Worm (Caenorhabditis elegans) whole organism, L4 larva: ENCODE measurements around the gene cri-3.
"Not testable (repeated sequence)": the region's sequence is repeated elsewhere in the genome, so short reads cannot be mapped to it uniquely, and the experiment has no call there.

Experiments
- dmd-9 ChIP-seq: fragments of 200-800 bp; sonication (Bioruptor generic); IDR thresholded peaks from 2 replicates; pipeline ENCODE4 v1.3.6; 2022; ENCODE audit warnings: missing genetic modification reagents, missing genetic modification characterization, missing compliant biosample characterization
- fos-1 ChIP-seq: fragments of 150-350 bp; optimal IDR thresholded peaks from 2 replicates; lab custom pipeline; 2014; ENCODE audit warnings: missing biosample characterization, missing genetic modification characterization

DNA sequence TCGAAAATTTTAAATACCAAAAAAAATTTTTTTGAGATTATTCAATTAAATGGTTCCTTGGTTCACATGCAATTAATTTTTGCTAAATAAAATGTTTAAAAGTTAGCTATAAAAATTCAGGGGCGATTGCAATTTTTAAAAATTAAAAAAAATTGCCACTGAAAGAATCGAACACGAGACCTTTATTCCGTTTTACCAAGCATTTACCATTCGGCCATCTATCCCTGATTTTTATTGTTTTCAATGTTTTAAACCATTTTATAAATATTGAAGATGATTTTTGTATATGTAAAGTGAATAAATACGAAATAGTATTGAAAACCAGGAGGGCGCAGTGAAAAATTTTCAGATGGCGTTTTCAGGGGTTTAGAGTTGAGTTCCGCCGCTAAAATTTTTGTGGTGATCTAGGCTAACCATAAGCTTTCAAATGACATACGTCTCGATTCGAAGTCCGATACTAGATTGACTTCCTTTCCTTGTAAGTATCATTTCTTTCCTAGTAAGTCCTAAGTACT is 33.9 kb upstream of the cri-3 start:
- TF ChIP-seq dmd-9; fos-1 (tag; lab: Kevin White, UChicago): not testable (repeated sequence)
